Worm (Caenorhabditis elegans): ENCODE results near the gene F01D4.5.

F01D4.5 gene

ce11 chrIV:10462608-10463007, 20.8 kb downstream of the F01D4.5 start:
- no peak for TF ChIP-seq F39B2.1 (GFP tag; IDR thresholded peaks at IDR 0.05)
- TF ChIP-seq unc-62 (GFP tag; optimal IDR thresholded peaks at IDR 0.05): peak; percentile 78

DNA sequence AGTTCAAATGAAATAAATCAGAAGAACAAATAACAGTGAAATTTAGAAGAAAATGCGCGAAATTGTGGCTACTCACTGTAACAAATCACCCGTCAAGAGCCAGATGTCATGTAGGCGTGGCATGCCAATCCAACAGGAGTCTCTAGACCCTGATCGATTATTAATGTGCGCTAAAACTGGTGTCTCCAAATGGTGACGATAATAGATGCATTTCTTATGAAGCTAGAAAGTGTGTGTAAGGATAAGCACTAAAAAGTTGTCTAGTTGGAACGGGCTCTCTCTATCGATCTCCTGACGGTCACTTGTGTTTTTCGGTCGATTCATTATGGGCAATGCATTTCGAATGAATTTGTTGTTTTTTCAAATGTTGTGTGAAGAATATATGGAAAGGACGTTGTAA, 21.7 kb downstream of the F01D4.5 start, which contains the start of gene mec-3:
Gene mec-3, minus strand, starts transcription at position 101 of the 400 bp plus-strand sequence.
- no peak for TF ChIP-seq madf-3 (GFP tag; IDR thresholded peaks at IDR 0.05)
- TF ChIP-seq B0035.1 (tag; optimal IDR thresholded peaks at IDR 0.05): no peak
- TF ChIP-seq lin-40 (tag; optimal IDR thresholded peaks at IDR 0.05): no peak
- TF ChIP-seq ztf-25 (GFP tag; IDR thresholded peaks at IDR 0.05): no peak
- no peak for TF ChIP-seq nhr-80 (tag; optimal IDR thresholded peaks at IDR 0.05)
- no peak for TF ChIP-seq ztf-26 (tag; optimal IDR thresholded peaks at IDR 0.05)
- no peak for TF ChIP-seq ztf-28 (GFP tag; IDR thresholded peaks at IDR 0.05)
- TF ChIP-seq rpc-1 (optimal IDR thresholded peaks at IDR 0.05): no peak
- no peak for TF ChIP-seq rpc-1 (tag; optimal IDR thresholded peaks at IDR 0.05)
- no peak for TF ChIP-seq F52B5.7 (tag; optimal IDR thresholded peaks at IDR 0.05)

- TF ChIP-seq Y56A3A.18 (GFP tag; IDR thresholded peaks at IDR 0.05) (no peak), cebp-2 (GFP tag; IDR thresholded peaks at IDR 0.05) (no peak), lin-35 (GFP tag; optimal IDR thresholded peaks at IDR 0.05) (no peak), F57A8.1 (GFP tag; optimal IDR thresholded peaks at IDR 0.05) (no peak), B0019.2 (GFP tag; conservative IDR thresholded peaks at IDR 0.05) (no peak), ama-1 (optimal IDR thresholded peaks at IDR 0.05) (no peak), ama-1 (GFP tag; optimal IDR thresholded peaks at IDR 0.05) (no peak)
Observed at ce11 chrIV:10457137-10457536, 26.3 kb downstream of the F01D4.5 start, which contains the start of gene srb-17. Gene srb-17, minus strand, starts transcription at chrIV:10457237.

DNA sequence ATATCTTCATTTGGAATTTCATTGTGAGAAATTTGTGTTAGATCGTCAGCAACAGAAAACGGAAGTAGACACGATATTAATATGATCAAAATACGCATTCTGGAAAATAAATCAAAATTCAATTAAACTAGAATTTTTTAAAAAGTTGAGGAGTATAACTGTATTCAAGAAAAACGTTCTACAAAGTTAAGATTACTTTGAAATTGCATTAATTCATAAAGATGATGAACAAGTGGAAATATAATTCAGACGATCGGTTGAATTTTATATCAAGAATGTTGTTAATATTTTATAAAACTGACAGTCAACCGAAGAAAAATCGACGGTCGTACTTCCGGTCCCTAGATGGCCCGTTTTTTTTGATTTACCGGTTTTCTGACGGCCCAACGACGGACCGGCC, 30.5 kb downstream of the F01D4.5 start, which contains the start of gene F01D4.8:
Gene F01D4.8, minus strand, starts transcription at position 101 of the 400 bp plus-strand sequence.
- TF ChIP-seq zim-3 (tag; optimal IDR thresholded peaks at IDR 0.05): no peak
- no peak for TF ChIP-seq chd-7 (tag; optimal IDR thresholded peaks at IDR 0.05)

ce11 chrIV:10449799-10450198, 33.7 kb downstream of the F01D4.5 start, which contains the start of gene F13B12.4:
Gene F13B12.4, minus strand, starts transcription at chrIV:10449899.
- TF ChIP-seq aptf-3 (GFP tag; IDR thresholded peaks at IDR 0.05) (no peak), egl-18 (GFP tag; IDR thresholded peaks at IDR 0.05) (no peak), ztf-22 (GFP tag; optimal IDR thresholded peaks at IDR 0.05) (no peak), nfyb-1 (GFP tag; IDR thresholded peaks at IDR 0.05) (no peak), rcor-1 (GFP tag; IDR thresholded peaks at IDR 0.05) (no peak), B0019.2 (GFP tag; conservative IDR thresholded peaks at IDR 0.05) (no peak), F10E7.11 (tag; optimal IDR thresholded peaks at IDR 0.05) (no peak)

DNA sequence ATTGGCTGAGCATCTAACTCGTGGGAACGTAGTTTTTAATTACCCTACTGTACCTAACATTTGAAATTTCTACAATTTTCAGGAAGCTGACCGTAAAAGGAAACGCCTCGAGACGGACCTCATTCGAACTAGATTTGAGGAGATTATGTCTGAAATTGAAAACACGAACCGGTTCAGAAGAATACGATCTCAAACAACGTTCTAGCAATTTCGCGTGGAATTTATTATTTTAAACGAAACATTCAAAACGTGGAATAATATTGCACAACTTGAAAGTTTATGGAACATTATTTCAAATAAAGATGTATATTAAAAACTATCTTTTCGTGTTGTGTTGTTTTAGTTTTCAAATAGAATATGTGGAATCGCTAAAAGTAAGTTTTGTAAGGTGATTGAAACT, 39.9 kb downstream of the F01D4.5 start, which contains the start of gene F13B12.7:
Gene F13B12.7, plus strand, starts transcription at position 301 of the 400 bp plus-strand sequence.
- no peak for TF ChIP-seq bed-2 (GFP tag; IDR thresholded peaks at IDR 0.05)

ce11 chrIV:10442904-10443303, 40.6 kb downstream of the F01D4.5 start:
- TF ChIP-seq efl-1 (GFP tag; optimal IDR thresholded peaks at IDR 0.05): no peak
- no peak for TF ChIP-seq F57C9.4 (tag; optimal IDR thresholded peaks at IDR 0.05)
- no peak for TF ChIP-seq F10E7.11 (tag; optimal IDR thresholded peaks at IDR 0.05)
- no peak for TF ChIP-seq mxl-1 (tag; optimal IDR thresholded peaks at IDR 0.05)
- no peak for TF ChIP-seq T26A5.8 (tag; optimal IDR thresholded peaks at IDR 0.05)
- TF ChIP-seq dox-1 (GFP tag; IDR thresholded peaks at IDR 0.05): no peak
- no peak for TF ChIP-seq hmg-1.2 (GFP tag; IDR thresholded peaks at IDR 0.05)
